Worm (Caenorhabditis elegans) whole organism, L2 larva: ENCODE data around the gene rrc-1.
A peak's percentile ranks its signal among the peaks of the same experiment; 100 is the strongest.

ENCODE experiments used
- C34F6.9 ChIP-seq: fragments of 150-350 bp; optimal IDR thresholded peaks from 2 replicates; lab custom pipeline; 2014; ENCODE audit warnings: missing biosample characterization, missing genetic modification characterization
- F13H6.1 ChIP-seq: sonication (generic microtip); optimal IDR thresholded peaks from 2 replicates; lab custom pipeline; 2016; ENCODE audit warnings: missing genetic modification characterization, missing compliant biosample characterization
- R02D3.7 ChIP-seq: fragments of 150-350 bp; optimal IDR thresholded peaks from 2 replicates; lab custom pipeline; 2014; ENCODE audit warnings: missing biosample characterization, missing genetic modification characterization
- Y55F3AM.14 ChIP-seq: fragments of 200-800 bp; sonication (Bioruptor generic); optimal IDR thresholded peaks from 2 replicates; lab custom pipeline; 2018; ENCODE audit warnings: mild to moderate bottlenecking, missing genetic modification characterization, missing compliant biosample characterization
- ZK546.5 ChIP-seq: sonication (generic microtip); optimal IDR thresholded peaks from 2 replicates; lab custom pipeline; 2017; ENCODE audit warnings: missing biosample characterization, missing genetic modification characterization
- alr-1 ChIP-seq: fragments of 150-350 bp; optimal IDR thresholded peaks from 2 replicates; lab custom pipeline; 2014; ENCODE audit warnings: missing biosample characterization, missing genetic modification characterization
- aly-2 ChIP-seq: fragments of 150-350 bp; optimal IDR thresholded peaks from 2 replicates; lab custom pipeline; 2014; ENCODE audit warnings: missing biosample characterization, missing genetic modification characterization
- ama-1 ChIP-seq: fragments of 150-350 bp; optimal IDR thresholded peaks from 2 replicates; lab custom pipeline; 2018; ENCODE audit warnings: inconsistent platforms
- blmp-1 ChIP-seq: sonication (generic microtip); optimal IDR thresholded peaks from 2 replicates; lab custom pipeline; 2017; ENCODE audit warnings: missing genetic modification characterization, mild to moderate bottlenecking, missing compliant biosample characterization, antibody characterized with exemption, moderate library complexity; ENCODE audit not compliant: insufficient read depth
- ceh-16 ChIP-seq: fragments of 150-350 bp; optimal IDR thresholded peaks from 2 replicates; lab custom pipeline; 2014; ENCODE audit warnings: missing biosample characterization, missing genetic modification characterization
- ceh-82 ChIP-seq: fragments of 150-350 bp; optimal IDR thresholded peaks from 2 replicates; lab custom pipeline; 2014; ENCODE audit warnings: missing biosample characterization, missing genetic modification characterization
- crh-2 ChIP-seq: sonication (generic microtip); optimal IDR thresholded peaks from 2 replicates; lab custom pipeline; 2017; ENCODE audit warnings: missing biosample characterization, missing genetic modification characterization
- dmd-4 ChIP-seq: sonication (generic microtip); optimal IDR thresholded peaks from 2 replicates; lab custom pipeline; 2017; ENCODE audit warnings: missing biosample characterization, missing genetic modification characterization
- egl-27 ChIP-seq: sonication (generic microtip); optimal IDR thresholded peaks from 3 replicates; lab custom pipeline; 2017; ENCODE audit warnings: missing biosample characterization, missing genetic modification reagents, missing genetic modification characterization
- elt-1 ChIP-seq: fragments of 150-350 bp; optimal IDR thresholded peaks from 2 replicates; lab custom pipeline; 2014; ENCODE audit warnings: missing biosample characterization, missing genetic modification characterization
- elt-3 ChIP-seq: sonication (generic microtip); optimal IDR thresholded peaks from 2 replicates; lab custom pipeline; 2017; ENCODE audit warnings: missing biosample characterization, missing genetic modification characterization
- fos-1 ChIP-seq: fragments of 150-350 bp; optimal IDR thresholded peaks from 2 replicates; lab custom pipeline; 2014; ENCODE audit warnings: missing biosample characterization, missing genetic modification characterization
- gmeb-1 ChIP-seq: fragments of 150-350 bp; optimal IDR thresholded peaks from 2 replicates; lab custom pipeline; 2014; ENCODE audit warnings: missing biosample characterization, missing genetic modification characterization
- lin-11 ChIP-seq: fragments of 150-350 bp; sonication (generic microtip); optimal IDR thresholded peaks from 2 replicates; lab custom pipeline; 2014; ENCODE audit warnings: missing biosample characterization, missing genetic modification characterization, inconsistent platforms, mixed read lengths
- lin-13 ChIP-seq: fragments of 150-350 bp; optimal IDR thresholded peaks from 2 replicates; lab custom pipeline; 2014; ENCODE audit warnings: missing biosample characterization, missing genetic modification reagents, missing genetic modification characterization
- lin-39 ChIP-seq: fragments of 150-350 bp; optimal IDR thresholded peaks from 2 replicates; lab custom pipeline; 2014; ENCODE audit warnings: missing biosample characterization, missing genetic modification reagents, missing genetic modification characterization
- lsy-2 ChIP-seq, 2 experiments: fragments of 150-350 bp in 1 of 2; sonication (generic microtip) in 1 of 2; optimal IDR thresholded peaks; 2 replicates each; lab custom pipeline; 2014 to 2017; ENCODE audit warnings: missing biosample characterization in 2 of 2, missing genetic modification characterization in 2 of 2
- mab-5 ChIP-seq: fragments of 150-350 bp; optimal IDR thresholded peaks from 2 replicates; lab custom pipeline; 2014; ENCODE audit warnings: missing biosample characterization, missing genetic modification characterization
- mbf-1 ChIP-seq: sonication (generic microtip); optimal IDR thresholded peaks from 2 replicates; lab custom pipeline; 2017; ENCODE audit warnings: missing biosample characterization, missing genetic modification characterization
- mdl-1 ChIP-seq, 2 experiments: fragments of 150-350 bp in 1 of 2; sonication (generic microtip) in 1 of 2; optimal IDR thresholded peaks; 2 replicates each; lab custom pipeline; 2017; ENCODE audit warnings: missing biosample characterization in 2 of 2, missing genetic modification characterization in 2 of 2
- nhr-10 ChIP-seq: sonication (generic microtip); optimal IDR thresholded peaks from 2 replicates; lab custom pipeline; 2017; ENCODE audit warnings: missing biosample characterization, missing genetic modification characterization
- nhr-11 ChIP-seq: fragments of 150-350 bp; optimal IDR thresholded peaks from 2 replicates; lab custom pipeline; 2014; ENCODE audit warnings: missing biosample characterization, missing genetic modification characterization
- nhr-12 ChIP-seq: fragments of 150-350 bp; optimal IDR thresholded peaks from 2 replicates; lab custom pipeline; 2014; ENCODE audit warnings: missing biosample characterization, missing genetic modification characterization
- nhr-129 ChIP-seq: fragments of 150-350 bp; optimal IDR thresholded peaks from 2 replicates; lab custom pipeline; 2014; ENCODE audit warnings: missing biosample characterization, missing genetic modification characterization
- nhr-21 ChIP-seq: fragments of 150-350 bp; optimal IDR thresholded peaks from 2 replicates; lab custom pipeline; 2014; ENCODE audit warnings: missing biosample characterization, missing genetic modification characterization
- nhr-23 ChIP-seq: fragments of 150-350 bp; optimal IDR thresholded peaks from 2 replicates; lab custom pipeline; 2014; ENCODE audit warnings: missing biosample characterization, missing genetic modification reagents, missing genetic modification characterization
- nhr-25 ChIP-seq: fragments of 150-350 bp; sonication (generic microtip); optimal IDR thresholded peaks from 3 replicates; lab custom pipeline; 2014; ENCODE audit warnings: missing biosample characterization, missing genetic modification characterization
- nhr-6 ChIP-seq: fragments of 150-350 bp; optimal IDR thresholded peaks from 2 replicates; lab custom pipeline; 2014; ENCODE audit warnings: missing biosample characterization, missing genetic modification characterization
- nhr-77 ChIP-seq: fragments of 150-350 bp; optimal IDR thresholded peaks from 2 replicates; lab custom pipeline; 2014; ENCODE audit warnings: missing biosample characterization, missing genetic modification characterization
- peb-1 ChIP-seq: fragments of 150-350 bp; optimal IDR thresholded peaks from 2 replicates; lab custom pipeline; 2014; ENCODE audit warnings: missing biosample characterization, missing genetic modification characterization
- sem-4 ChIP-seq: fragments of 150-350 bp; optimal IDR thresholded peaks from 2 replicates; lab custom pipeline; 2014; ENCODE audit warnings: missing biosample characterization, missing genetic modification reagents, missing genetic modification characterization
- skn-1 ChIP-seq: sonication (generic microtip); optimal IDR thresholded peaks from 2 replicates; lab custom pipeline; 2017; ENCODE audit warnings: missing biosample characterization, missing genetic modification characterization
- sma-3 ChIP-seq: sonication (generic microtip); optimal IDR thresholded peaks from 2 replicates; lab custom pipeline; 2016; ENCODE audit warnings: missing genetic modification reagents, missing genetic modification characterization, missing compliant biosample characterization
- sma-9 ChIP-seq, 2 experiments: fragments of 150-350 bp in 1 of 2; sonication (generic microtip) in 1 of 2; optimal IDR thresholded peaks; 2 replicates each; lab custom pipeline; 2014 to 2016; ENCODE audit warnings: missing genetic modification characterization in 2 of 2, mild to moderate bottlenecking in 1 of 2, missing biosample characterization in 1 of 2, missing compliant biosample characterization in 1 of 2, missing genetic modification reagents in 1 of 2, moderate library complexity in 1 of 2
- snpc-4 ChIP-seq: fragments of 150-350 bp; optimal IDR thresholded peaks from 2 replicates; lab custom pipeline; 2014; ENCODE audit warnings: missing biosample characterization, missing genetic modification characterization
- unc-39 ChIP-seq: fragments of 150-350 bp; optimal IDR thresholded peaks from 2 replicates; lab custom pipeline; 2014; ENCODE audit warnings: missing biosample characterization, missing genetic modification characterization
- unc-55 ChIP-seq: fragments of 150-350 bp; sonication (generic microtip); optimal IDR thresholded peaks from 3 replicates; lab custom pipeline; 2014; ENCODE audit warnings: missing biosample characterization, missing genetic modification reagents, missing genetic modification characterization
- unc-62 ChIP-seq: fragments of 150-350 bp; optimal IDR thresholded peaks from 2 replicates; lab custom pipeline; 2014; ENCODE audit warnings: missing biosample characterization, missing genetic modification reagents, missing genetic modification characterization
- zag-1 ChIP-seq: fragments of 150-350 bp; optimal IDR thresholded peaks from 2 replicates; lab custom pipeline; 2014; ENCODE audit warnings: missing biosample characterization, missing genetic modification characterization
- ztf-1 ChIP-seq: fragments of 200-800 bp; sonication (Bioruptor generic); conservative IDR thresholded peaks from 2 replicates; pipeline ENCODE4 v1.3.6; 2022; ENCODE audit warnings: missing genetic modification characterization, missing compliant biosample characterization
- ztf-11 ChIP-seq: sonication (generic microtip); optimal IDR thresholded peaks from 2 replicates; lab custom pipeline; 2017; ENCODE audit warnings: missing biosample characterization, missing genetic modification characterization
- ztf-4 ChIP-seq: fragments of 150-350 bp; optimal IDR thresholded peaks from 2 replicates; lab custom pipeline; 2014; ENCODE audit warnings: missing biosample characterization, missing genetic modification characterization

rrc-1 gene

DNA sequence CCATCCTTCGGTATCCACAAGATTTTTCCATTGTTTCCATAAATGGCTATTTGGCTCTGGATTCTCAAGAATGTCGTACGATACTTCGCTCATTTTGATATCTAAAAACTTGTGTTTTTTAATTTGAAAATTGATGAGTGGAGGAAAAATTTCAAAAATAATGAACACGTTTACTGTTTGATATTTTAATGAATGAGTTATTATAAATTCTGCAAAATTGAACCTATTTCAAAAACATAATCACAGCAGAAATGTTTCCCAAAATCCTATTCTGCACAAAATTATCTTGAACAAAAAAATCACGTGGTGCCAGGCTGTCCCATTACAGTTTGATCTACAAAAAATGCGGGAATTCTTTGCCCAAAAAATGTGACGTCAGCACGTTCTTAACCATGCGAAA is 36.9 kb downstream of the rrc-1 start, which contains the start of gene F36G3.2:
TSS of gene F36G3.2 (minus strand) at position 101 of the 400 bp plus-strand sequence.
- TF ChIP-seq sma-3 (GFP tag; lab: Kevin White, UChicago) (no peak), nhr-77 (tag; lab: Kevin White, UChicago) (no peak), ceh-16 (tag; lab: Kevin White, UChicago) (no peak), mbf-1 (tag; lab: Kevin White, UChicago) (no peak), sem-4 (tag; lab: Kevin White, UChicago) (no peak), snpc-4 (tag; lab: Kevin White, UChicago) (no peak), egl-27 (no peak), lin-39 (tag; lab: Kevin White, UChicago) (no peak), nhr-10 (tag; lab: Kevin White, UChicago) (no peak), lsy-2 (tag; optimal IDR thresholded peaks at IDR 0.05; lab: Kevin White, UChicago) (no peak), crh-2 (tag; lab: Kevin White, UChicago) (no peak)

DNA sequence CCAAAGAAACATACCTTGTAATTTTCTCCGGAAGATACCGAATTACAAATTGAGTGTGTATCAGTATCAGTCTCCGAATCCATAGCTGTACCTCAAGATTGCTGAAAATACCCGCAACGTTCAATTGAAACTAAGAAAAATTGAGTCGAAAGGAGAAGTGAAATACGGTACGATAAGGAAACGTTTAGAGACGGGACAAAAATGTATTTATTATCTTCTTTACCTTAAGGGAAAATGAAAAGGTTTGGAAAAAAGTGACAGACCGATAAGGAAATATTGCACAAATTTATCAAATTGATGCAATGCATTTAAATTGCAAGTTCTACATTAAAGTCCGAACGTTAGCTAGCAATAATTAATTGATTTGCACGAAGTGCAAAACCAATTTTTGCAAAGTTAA is 42.0 kb downstream of the rrc-1 start, which contains the start of gene F36G3.1:
TSS of gene F36G3.1 (minus strand) at position 101 of the 400 bp plus-strand sequence.
- no peak for TF ChIP-seq R02D3.7
- TF ChIP-seq ztf-11 (tag; lab: Kevin White, UChicago) = no peak
- no peak for TF ChIP-seq nhr-23
- no peak for TF ChIP-seq lin-39 (tag; lab: Kevin White, UChicago)
- TF ChIP-seq fos-1 (tag; lab: Kevin White, UChicago) = no peak
- TF ChIP-seq unc-39 = no peak
- TF ChIP-seq ZK546.5 (tag; lab: Kevin White, UChicago) = no peak
- TF ChIP-seq nhr-129 (tag; lab: Kevin White, UChicago) = no peak
- no peak for TF ChIP-seq peb-1 (tag; lab: Kevin White, UChicago)
- no peak for TF ChIP-seq zag-1 (tag; lab: Kevin White, UChicago)

DNA sequence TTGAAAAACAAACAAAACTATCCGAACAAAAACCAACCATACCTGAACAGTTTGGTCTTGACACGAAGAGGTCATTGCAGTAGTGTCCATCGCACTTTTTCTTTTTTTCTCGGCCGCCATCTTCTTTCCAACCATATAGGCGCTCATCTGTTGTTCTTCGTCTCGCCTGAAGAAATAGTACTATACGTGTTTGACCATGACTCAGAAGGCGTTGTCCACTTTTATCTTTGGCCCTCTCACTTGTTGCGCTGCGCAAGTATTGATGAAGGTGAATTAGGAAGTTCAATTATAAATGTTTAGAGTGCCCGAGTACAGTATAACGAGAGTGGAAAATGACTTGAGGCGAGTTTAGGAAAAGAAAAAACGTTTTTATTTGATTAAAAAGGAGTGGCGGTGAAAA is 45.2 kb downstream of the rrc-1 start:
- no peak for TF ChIP-seq elt-3
- TF ChIP-seq ztf-1 (GFP tag; lab: Robert Waterston, UW) = no peak
- TF ChIP-seq lin-11 = no peak
- TF ChIP-seq nhr-23 = no peak
- no peak for TF ChIP-seq ceh-82
- peak; percentile 9 for TF ChIP-seq sem-4 (tag; lab: Kevin White, UChicago)
- TF ChIP-seq fos-1 (tag; lab: Kevin White, UChicago) = peak; percentile 72
- no peak for TF ChIP-seq nhr-129 (tag; lab: Kevin White, UChicago)
- TF ChIP-seq sma-3 (GFP tag; lab: Kevin White, UChicago) = peak; percentile 4
- TF ChIP-seq ama-1 (lab: Kevin White, UChicago) = no peak
- TF ChIP-seq mdl-1 (tag; optimal IDR thresholded peaks at IDR 0.05; lab: Kevin White, UChicago) = no peak
- peak; percentile 11 for TF ChIP-seq sma-9 (GFP tag; optimal IDR thresholded peaks at IDR 0.05; lab: Kevin White, UChicago)
- no peak for TF ChIP-seq sma-9 (tag; optimal IDR thresholded peaks at IDR 0.05; lab: Kevin White, UChicago)
- TF ChIP-seq nhr-11 (tag; lab: Kevin White, UChicago) = no peak
- no peak for TF ChIP-seq nhr-12 (tag; lab: Kevin White, UChicago)
- no peak for TF ChIP-seq F13H6.1 (tag; lab: Kevin White, UChicago)
- no peak for TF ChIP-seq nhr-77 (tag; lab: Kevin White, UChicago)
- no peak for TF ChIP-seq peb-1 (tag; lab: Kevin White, UChicago)
- TF ChIP-seq ztf-4 (tag; lab: Kevin White, UChicago) = no peak
- no peak for TF ChIP-seq C34F6.9 (tag; lab: Kevin White, UChicago)
- no peak for TF ChIP-seq lin-13 (GFP tag; lab: Kevin White, UChicago)
- TF ChIP-seq R02D3.7 = no peak
- no peak for TF ChIP-seq aly-2 (tag; lab: Kevin White, UChicago)
- TF ChIP-seq blmp-1 (tag; lab: Kevin White, UChicago) = peak; percentile 22
- TF ChIP-seq gmeb-1 = no peak
- no peak for TF ChIP-seq nhr-21
- TF ChIP-seq egl-27 = no peak
- TF ChIP-seq nhr-25 (tag; lab: Kevin White, UChicago) = no peak
- no peak for TF ChIP-seq elt-1 (tag; lab: Kevin White, UChicago)
- no peak for TF ChIP-seq ZK546.5 (tag; lab: Kevin White, UChicago)
- TF ChIP-seq snpc-4 (tag; lab: Kevin White, UChicago) = no peak
- TF ChIP-seq alr-1 (tag; lab: Kevin White, UChicago) = no peak
- no peak for TF ChIP-seq mab-5 (tag; lab: Kevin White, UChicago)
- no peak for TF ChIP-seq lin-39 (tag; lab: Kevin White, UChicago)
- TF ChIP-seq skn-1 (tag; lab: Kevin White, UChicago) = no peak
- TF ChIP-seq unc-39 = no peak
- no peak for TF ChIP-seq zag-1 (tag; lab: Kevin White, UChicago)
- TF ChIP-seq unc-55 = no peak
- TF ChIP-seq nhr-6 = no peak
- no peak for TF ChIP-seq dmd-4 (tag; lab: Kevin White, UChicago)
- TF ChIP-seq Y55F3AM.14 = no peak
- TF ChIP-seq unc-62 (GFP tag; lab: Kevin White, UChicago) = no peak
